Worm (Caenorhabditis elegans): Measurements from ENCODE around the gene T13C5.7.
A peak's percentile ranks its signal among the peaks of the same experiment; 100 is the strongest.

Gene T13C5.7

ce11 chrX:6201542-6201941 lies 21.1 kb downstream of the T13C5.7 start:
- TF ChIP-seq R02D3.7 (tag; optimal IDR thresholded peaks at IDR 0.05) (no peak), F10B5.3 (tag; optimal IDR thresholded peaks at IDR 0.05) (no peak), zfp-3 (GFP tag; conservative IDR thresholded peaks at IDR 0.05) (0 out of 2 replicates have a peak, but pooled peaks have one; percentile 17), dve-1 (tag; optimal IDR thresholded peaks at IDR 0.05; ENCODE audit: insufficient read depth) (peak; percentile 3), cey-2 (tag; optimal IDR thresholded peaks at IDR 0.05; ENCODE audit: borderline replicate concordance, insufficient read depth) (no peak), dmd-8 (GFP tag; IDR thresholded peaks at IDR 0.05) (no peak), dmd-6 (GFP tag; IDR thresholded peaks at IDR 0.05) (no peak), pqm-1 (tag; optimal IDR thresholded peaks at IDR 0.05) (no peak), nhr-102 (tag; optimal IDR thresholded peaks at IDR 0.05) (no peak), zag-1 (tag; optimal IDR thresholded peaks at IDR 0.05) (no peak), ceh-20 (GFP tag; IDR thresholded peaks at IDR 0.05) (no peak), daf-8 (GFP tag; IDR thresholded peaks at IDR 0.05) (no peak), ztf-7 (tag; optimal IDR thresholded peaks at IDR 0.05) (no peak), mep-1 (tag; optimal IDR thresholded peaks at IDR 0.05) (peak; percentile 62), nhr-111 (GFP tag; optimal IDR thresholded peaks at IDR 0.05) (no peak), aha-1 (tag) (peak; percentile 79), nhr-6 (tag; optimal IDR thresholded peaks at IDR 0.05) (peak; percentile 2), hlh-30 (tag; optimal IDR thresholded peaks at IDR 0.05; ENCODE audit: insufficient read depth) (peak; percentile 76), fkh-10 (GFP tag; optimal IDR thresholded peaks at IDR 0.05) (no peak), tra-1 (GFP tag; IDR thresholded peaks at IDR 0.05) (no peak), fos-1 (tag; optimal IDR thresholded peaks at IDR 0.05) (no peak), nhr-28 (tag; optimal IDR thresholded peaks at IDR 0.05) (peak; percentile 58), F44E2.7 (GFP tag; IDR thresholded peaks at IDR 0.05) (no peak), ceh-44 (GFP tag; IDR thresholded peaks at IDR 0.05) (no peak), jun-1 (tag; optimal IDR thresholded peaks at IDR 0.05) (no peak), ztf-11 (tag; optimal IDR thresholded peaks at IDR 0.05) (no peak), ctbp-1 (GFP tag; IDR thresholded peaks at IDR 0.05) (no peak), lim-7 (GFP tag; IDR thresholded peaks at IDR 0.05) (no peak), ceh-32 (tag; optimal IDR thresholded peaks at IDR 0.05; ENCODE audit: poor library complexity) (no peak), mxl-3 (GFP tag; optimal IDR thresholded peaks at IDR 0.05) (peak; percentile 66), dpl-1 (GFP tag; optimal IDR thresholded peaks at IDR 0.05) (no peak), ama-1 (optimal IDR thresholded peaks at IDR 0.05) (peak; percentile 29), F26F4.8 (GFP tag; conservative IDR thresholded peaks at IDR 0.05) (no peak), lsy-2 (tag; optimal IDR thresholded peaks at IDR 0.05) (peak in 1 of 2 experiments; percentile 57), hlh-11 (tag; optimal IDR thresholded peaks at IDR 0.05) (peak; percentile 43), gei-8 (GFP tag; optimal IDR thresholded peaks at IDR 0.05) (no peak), D1046.2 (GFP tag; IDR thresholded peaks at IDR 0.05) (no peak), snpc-1.2 (GFP tag; IDR thresholded peaks at IDR 0.05) (no peak), nhr-42 (GFP tag; IDR thresholded peaks at IDR 0.05) (no peak), unc-62 (GFP tag; optimal IDR thresholded peaks at IDR 0.05 in 1 of 2) (peak in 1 of 2 experiments; percentile 93), unc-62 (tag; optimal IDR thresholded peaks at IDR 0.05) (no peak), ZK546.5 (tag; optimal IDR thresholded peaks at IDR 0.05) (no peak), mdl-1 (tag; optimal IDR thresholded peaks at IDR 0.05) (peak in 1 of 2 experiments; percentile 48), dmd-9 (GFP tag; IDR thresholded peaks at IDR 0.05) (no peak), mxl-2 (GFP tag; conservative IDR thresholded peaks at IDR 0.05) (no peak)

Data from whole organism, L4 larva.